Worm (Caenorhabditis elegans) whole organism, L1 larva: ENCODE measurements around the gene Y32F6B.9.

Experiments used
- blmp-1 ChIP-seq: fragments of 150-350 bp; optimal IDR thresholded peaks from 2 replicates; lab custom pipeline; 2014; ENCODE audit warnings: missing biosample characterization, missing genetic modification characterization
- ceh-8 ChIP-seq: fragments of 200-800 bp; sonication (Bioruptor generic); optimal IDR thresholded peaks from 2 replicates; lab custom pipeline; 2018; ENCODE audit warnings: mild to moderate bottlenecking, missing genetic modification characterization, moderate library complexity, missing compliant biosample characterization
- ces-1 ChIP-seq: fragments of 150-350 bp; optimal IDR thresholded peaks from 2 replicates; lab custom pipeline; 2014; ENCODE audit warnings: missing biosample characterization, missing genetic modification reagents, missing genetic modification characterization
- efl-3 ChIP-seq: fragments of 200-800 bp; sonication (Bioruptor generic); optimal IDR thresholded peaks from 2 replicates; lab custom pipeline; 2018; ENCODE audit warnings: mild to moderate bottlenecking, missing genetic modification characterization, missing compliant biosample characterization
- ets-5 ChIP-seq: fragments of 200-800 bp; sonication (Bioruptor generic); IDR thresholded peaks from 2 replicates; pipeline ENCODE4 v1.3.6; 2022; ENCODE audit warnings: missing genetic modification characterization, missing compliant biosample characterization
- hpl-2 ChIP-seq: fragments of 150-350 bp; optimal IDR thresholded peaks from 2 replicates; lab custom pipeline; 2014; ENCODE audit warnings: missing biosample characterization, missing genetic modification reagents, missing genetic modification characterization
- mab-9 ChIP-seq: fragments of 200-800 bp; sonication (Bioruptor generic); IDR thresholded peaks from 2 replicates; pipeline ENCODE4 v1.3.6; 2022; ENCODE audit warnings: missing genetic modification reagents, missing genetic modification characterization, missing compliant biosample characterization
- mef-2 ChIP-seq: fragments of 150-350 bp; optimal IDR thresholded peaks from 2 replicates; lab custom pipeline; 2014; ENCODE audit warnings: missing biosample characterization, missing genetic modification characterization
- nhr-71 ChIP-seq: sonication (generic microtip); optimal IDR thresholded peaks from 2 replicates; lab custom pipeline; 2016; ENCODE audit warnings: mild to moderate bottlenecking, missing genetic modification characterization, moderate library complexity, missing compliant biosample characterization
- snu-23 ChIP-seq: sonication (generic microtip); optimal IDR thresholded peaks from 2 replicates; lab custom pipeline; 2016; ENCODE audit warnings: missing genetic modification characterization, missing compliant biosample characterization
- sox-4 ChIP-seq: sonication (generic microtip); optimal IDR thresholded peaks from 2 replicates; lab custom pipeline; 2016; ENCODE audit warnings: missing genetic modification characterization, missing compliant biosample characterization
- sptf-1 ChIP-seq: fragments of 150-350 bp; optimal IDR thresholded peaks from 2 replicates; lab custom pipeline; 2014; ENCODE audit warnings: missing biosample characterization, missing genetic modification characterization
- unc-130 ChIP-seq: fragments of 150-350 bp; optimal IDR thresholded peaks from 2 replicates; lab custom pipeline; 2017; ENCODE audit warnings: missing biosample characterization, missing genetic modification characterization, inconsistent platforms
- zag-1 ChIP-seq: fragments of 150-350 bp; optimal IDR thresholded peaks from 2 replicates; lab custom pipeline; 2014; ENCODE audit warnings: missing biosample characterization, missing genetic modification characterization

The Y32F6B.9 gene

ce11 chrV:10525902-10526301 lies 47.4 kb downstream of the Y32F6B.9 start, which contains the start of the genes C35A5.8 and hda-11 (continued):
- TF ChIP-seq unc-130: peak; percentile 51
- peak; percentile 70 for TF ChIP-seq mab-9 (GFP tag; lab: Robert Waterston, UW)
- TF ChIP-seq blmp-1 (tag; lab: Kevin White, UChicago): peak; percentile 46
- no peak for TF ChIP-seq ets-5
- TF ChIP-seq ceh-8 (GFP tag; lab: Kevin White, UChicago): peak; percentile 7
- peak; percentile 88 for TF ChIP-seq nhr-71 (tag; lab: Kevin White, UChicago)
- TF ChIP-seq zag-1 (tag; lab: Kevin White, UChicago): no peak
- no peak for TF ChIP-seq hpl-2 (GFP tag; lab: Kevin White, UChicago)
- TF ChIP-seq ces-1 (GFP tag; lab: Kevin White, UChicago): no peak
- peak; percentile 89 for TF ChIP-seq sox-4 (tag; lab: Kevin White, UChicago)
- TF ChIP-seq snu-23 (GFP tag; lab: Kevin White, UChicago): peak; percentile 86
- TF ChIP-seq efl-3: peak; percentile 41
- TF ChIP-seq mef-2 (tag; lab: Kevin White, UChicago): no peak
- TF ChIP-seq sptf-1 (tag; lab: Kevin White, UChicago): no peak
- TF ChIP-seq, all 84 proteins: peak for 55
